Worm (Caenorhabditis elegans): ENCODE measurements around the gene aly-3.

aly-3 gene

ce11 chrIV:12086498-12086897 lies 36.6 kb upstream of the aly-3 start (continued):
- TF ChIP-seq nhr-11 (tag; optimal IDR thresholded peaks at IDR 0.05) (no peak), mdl-1 (tag; optimal IDR thresholded peaks at IDR 0.05) (peak in 1 of 2 experiments; percentile 43), arid-1 (GFP tag; conservative IDR thresholded peaks at IDR 0.05) (peak; percentile 94)

DNA sequence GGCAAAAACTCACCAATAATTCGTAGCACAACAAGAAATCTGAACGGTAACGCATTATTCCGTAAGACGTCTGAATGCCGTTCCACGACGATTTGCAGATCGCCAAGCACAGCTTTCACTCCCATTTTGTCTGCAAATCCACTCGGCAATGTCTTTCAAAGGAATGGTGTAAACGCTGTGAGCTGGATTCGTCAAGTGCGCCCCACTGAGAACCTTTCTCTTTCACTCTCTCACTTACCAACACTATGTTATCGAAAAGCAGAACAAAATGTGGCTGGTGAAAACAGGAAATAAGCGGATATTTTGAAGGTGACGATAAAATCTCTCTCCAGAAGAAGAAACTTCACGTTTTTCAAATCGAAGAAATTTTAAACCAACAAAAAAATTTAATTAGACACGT lies 34.2 kb upstream of the aly-3 start:
- TF ChIP-seq unc-39 (tag; optimal IDR thresholded peaks at IDR 0.05) (no peak), mxl-3 (GFP tag; optimal IDR thresholded peaks at IDR 0.05) (peak; percentile 49), F44E2.7 (GFP tag; IDR thresholded peaks at IDR 0.05) (no peak), rbr-2 (tag; optimal IDR thresholded peaks at IDR 0.05) (no peak), set-16 (GFP tag; IDR thresholded peaks at IDR 0.05) (no peak), lim-7 (GFP tag; IDR thresholded peaks at IDR 0.05) (no peak), dmd-8 (GFP tag; IDR thresholded peaks at IDR 0.05) (no peak), nhr-42 (GFP tag; IDR thresholded peaks at IDR 0.05) (no peak), hlh-11 (tag; optimal IDR thresholded peaks at IDR 0.05) (peak; percentile 26), php-3 (GFP tag; IDR thresholded peaks at IDR 0.05) (0 out of 2 replicates have a peak, but pooled peaks have one; percentile 15), saeg-2 (GFP tag; IDR thresholded peaks at IDR 0.05) (0 out of 2 replicates have a peak, but pooled peaks have one; percentile 14), dmd-6 (GFP tag; IDR thresholded peaks at IDR 0.05) (0 out of 2 replicates have a peak, but pooled peaks have one; percentile 9), nhr-28 (tag; optimal IDR thresholded peaks at IDR 0.05) (no peak), dpl-1 (GFP tag; optimal IDR thresholded peaks at IDR 0.05) (peak; percentile 41), lsy-2 (tag; optimal IDR thresholded peaks at IDR 0.05) (peak in 1 of 2 experiments; percentile 50), unc-62 (GFP tag; optimal IDR thresholded peaks at IDR 0.05 in 1 of 2) (peak in 1 of 2 experiments; percentile 37), unc-62 (tag; optimal IDR thresholded peaks at IDR 0.05) (no peak), dve-1 (tag; optimal IDR thresholded peaks at IDR 0.05; ENCODE audit: insufficient read depth) (peak; percentile 20), nhr-102 (tag; optimal IDR thresholded peaks at IDR 0.05) (no peak), madf-5 (GFP tag; IDR thresholded peaks at IDR 0.05) (no peak), mxl-2 (GFP tag; conservative IDR thresholded peaks at IDR 0.05) (no peak), nhr-41 (GFP tag; IDR thresholded peaks at IDR 0.05) (no peak), pha-4 (GFP tag; IDR thresholded peaks at IDR 0.05) (no peak), pha-4 (tag; optimal IDR thresholded peaks at IDR 0.05) (no peak), daf-16 (GFP tag; optimal IDR thresholded peaks at IDR 0.05) (no peak), daf-16 (tag; optimal IDR thresholded peaks at IDR 0.05) (peak; percentile 17), ama-1 (optimal IDR thresholded peaks at IDR 0.05) (peak; percentile 84), tag-97 (GFP tag; IDR thresholded peaks at IDR 0.05) (no peak), mes-2 (tag; optimal IDR thresholded peaks at IDR 0.05; ENCODE audit: poor library complexity, severe bottlenecking) (peak; percentile 62), spr-1 (tag; optimal IDR thresholded peaks at IDR 0.05) (no peak), ceh-82 (tag; optimal IDR thresholded peaks at IDR 0.05) (no peak), skn-1 (tag; optimal IDR thresholded peaks at IDR 0.05) (no peak), aha-1 (tag) (peak; percentile 44), mdt-29 (GFP tag; IDR thresholded peaks at IDR 0.05) (no peak), ceh-44 (GFP tag; IDR thresholded peaks at IDR 0.05) (no peak), mdl-1 (tag; optimal IDR thresholded peaks at IDR 0.05) (peak in 1 of 2 experiments; percentile 21), lin-29 (GFP tag; IDR thresholded peaks at IDR 0.05) (no peak), arid-1 (GFP tag; conservative IDR thresholded peaks at IDR 0.05) (no peak), lin-13 (GFP tag; optimal IDR thresholded peaks at IDR 0.05) (no peak), Y48G9A.11 (GFP tag; IDR thresholded peaks at IDR 0.05) (0 out of 2 replicates have a peak, but pooled peaks have one; percentile 21), ctbp-1 (GFP tag; IDR thresholded peaks at IDR 0.05) (no peak), lin-38 (GFP tag; IDR thresholded peaks at IDR 0.05) (peak; percentile 70), nhr-6 (tag; optimal IDR thresholded peaks at IDR 0.05) (peak; percentile 16), mep-1 (tag; optimal IDR thresholded peaks at IDR 0.05) (peak; percentile 51)
